Worm (Caenorhabditis elegans) whole organism, L2 larva: ENCODE results near the gene glb-13.
A peak's percentile ranks its signal among the peaks of the same experiment; 100 is the strongest.

Source experiments
- ZK546.5 ChIP-seq: sonication (generic microtip); optimal IDR thresholded peaks from 2 replicates; lab custom pipeline; 2017; ENCODE audit warnings: missing biosample characterization, missing genetic modification characterization
- ama-1 ChIP-seq: fragments of 150-350 bp; optimal IDR thresholded peaks from 2 replicates; lab custom pipeline; 2018; ENCODE audit warnings: inconsistent platforms
- lsy-2 ChIP-seq, 2 experiments: fragments of 150-350 bp in 1 of 2; sonication (generic microtip) in 1 of 2; optimal IDR thresholded peaks; 2 replicates each; lab custom pipeline; 2014 to 2017; ENCODE audit warnings: missing biosample characterization in 2 of 2, missing genetic modification characterization in 2 of 2
- nhr-11 ChIP-seq: fragments of 150-350 bp; optimal IDR thresholded peaks from 2 replicates; lab custom pipeline; 2014; ENCODE audit warnings: missing biosample characterization, missing genetic modification characterization

ce11 chrX:12393786-12394308, 15.7 kb upstream of the glb-13 start, which contains the start of gene F17E5.2:
- TF ChIP-seq lsy-2 (tag; optimal IDR thresholded peaks at IDR 0.05; lab: Kevin White, UChicago) (peak; percentile 83 to 93), ama-1 (no peak), ZK546.5 (tag; lab: Kevin White, UChicago) (no peak), nhr-11 (tag; lab: Kevin White, UChicago) (no peak)
